Worm (Caenorhabditis elegans): ENCODE measurements around the gene cyp-33B1.

The cyp-33B1 gene

DNA sequence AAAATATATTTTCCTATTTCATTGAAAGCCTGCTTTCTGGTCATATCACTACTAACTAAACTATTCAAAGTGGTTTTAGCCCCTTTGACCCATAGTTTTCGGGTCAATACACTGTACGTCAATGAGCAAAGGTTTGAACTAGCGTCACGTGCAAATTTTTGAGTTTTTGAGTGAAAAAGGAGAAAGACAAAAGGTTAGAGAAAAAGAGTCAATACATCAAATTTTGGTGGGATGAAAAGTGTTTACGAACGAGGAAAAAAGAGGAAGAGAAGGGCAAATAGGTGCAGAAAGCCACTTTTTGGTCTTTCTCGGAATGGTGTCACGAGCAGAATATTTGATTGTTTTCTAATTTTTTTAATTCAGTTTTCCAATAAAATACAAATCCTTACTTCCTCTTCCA lies 34.7 kb downstream of the cyp-33B1 start:
- peak; percentile 13 to 17 for TF ChIP-seq mdl-1 (tag; optimal IDR thresholded peaks at IDR 0.05)
- no peak for TF ChIP-seq elt-1 (tag; optimal IDR thresholded peaks at IDR 0.05)
- no peak for TF ChIP-seq egl-27 (tag; optimal IDR thresholded peaks at IDR 0.05)
- peak; percentile 24 for TF ChIP-seq ama-1 (optimal IDR thresholded peaks at IDR 0.05)
- peak; percentile 60 for TF ChIP-seq sma-9 (GFP tag; optimal IDR thresholded peaks at IDR 0.05)
- TF ChIP-seq sma-9 (tag; optimal IDR thresholded peaks at IDR 0.05): no peak
- no peak for TF ChIP-seq nhr-6 (tag; optimal IDR thresholded peaks at IDR 0.05)
- peak; percentile 2 for TF ChIP-seq crh-2 (tag; optimal IDR thresholded peaks at IDR 0.05)
- no peak for TF ChIP-seq nhr-77 (tag; optimal IDR thresholded peaks at IDR 0.05)
- TF ChIP-seq mab-5 (tag; optimal IDR thresholded peaks at IDR 0.05): no peak
- peak; percentile 54 for TF ChIP-seq nhr-129 (tag; optimal IDR thresholded peaks at IDR 0.05)
- TF ChIP-seq lin-39 (tag; optimal IDR thresholded peaks at IDR 0.05): no peak
- no peak for TF ChIP-seq lin-13 (GFP tag; optimal IDR thresholded peaks at IDR 0.05)
- peak; percentile 15 for TF ChIP-seq unc-55 (GFP tag; optimal IDR thresholded peaks at IDR 0.05)
- no peak for TF ChIP-seq nhr-21 (tag; optimal IDR thresholded peaks at IDR 0.05)
- no peak for TF ChIP-seq unc-39 (tag; optimal IDR thresholded peaks at IDR 0.05)
- TF ChIP-seq F13H6.1 (tag; optimal IDR thresholded peaks at IDR 0.05): peak; percentile 38

DNA sequence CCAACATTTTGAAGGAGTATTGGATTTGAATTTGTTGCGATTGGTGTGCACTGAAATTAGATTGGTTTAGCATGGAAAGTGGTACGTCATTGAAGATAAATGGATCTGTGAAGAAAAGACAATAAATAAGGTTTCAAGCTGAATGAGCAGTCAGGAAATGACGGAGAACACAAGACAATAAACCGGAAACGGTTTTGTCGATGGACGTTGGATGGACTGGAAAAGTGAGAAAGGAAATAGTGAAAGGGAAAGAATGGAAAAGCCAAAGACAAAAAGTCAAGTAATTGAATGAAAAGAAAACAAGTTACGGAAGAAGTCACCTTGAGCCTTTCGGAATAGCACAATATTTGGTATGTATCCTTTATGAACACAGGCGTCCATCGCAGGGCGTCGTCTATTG lies 35.1 kb downstream of the cyp-33B1 start, which contains the start of gene T27E4.7:
Gene T27E4.7 (minus strand): TSS at position 50 of the 400 bp plus-strand sequence.
- TF ChIP-seq lsy-2 (tag; optimal IDR thresholded peaks at IDR 0.05): no peak
- no peak for TF ChIP-seq elt-1 (tag; optimal IDR thresholded peaks at IDR 0.05)
- no peak for TF ChIP-seq egl-27 (tag; optimal IDR thresholded peaks at IDR 0.05)
- TF ChIP-seq ceh-16 (tag; optimal IDR thresholded peaks at IDR 0.05): no peak

DNA sequence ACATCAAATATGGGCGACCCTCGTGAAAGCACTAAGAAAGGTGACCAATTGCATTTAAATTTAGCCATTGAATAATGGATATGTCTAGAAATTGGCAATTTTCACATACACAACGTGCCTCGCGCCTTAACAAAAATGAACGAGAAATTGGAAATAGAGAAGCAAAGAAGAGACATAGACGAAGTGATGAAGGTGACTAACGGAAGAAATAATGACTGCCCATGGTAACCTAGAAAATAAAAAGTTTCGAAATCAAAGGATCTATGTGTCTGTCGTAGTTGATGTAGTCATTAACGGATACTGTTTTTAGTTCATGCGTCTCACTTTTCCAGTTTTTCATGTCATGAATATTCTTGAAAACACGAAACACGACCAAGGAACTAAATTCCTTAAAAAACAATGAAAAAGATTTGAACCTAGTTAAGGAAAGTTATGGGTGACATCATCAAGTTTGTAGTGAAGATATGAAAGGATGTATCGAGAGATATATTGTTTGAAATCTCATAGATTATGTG lies 37.0 kb downstream of the cyp-33B1 start:
- TF ChIP-seq R02D3.7 (tag; optimal IDR thresholded peaks at IDR 0.05) (no peak), lin-11 (tag; optimal IDR thresholded peaks at IDR 0.05) (no peak), nhr-25 (tag; optimal IDR thresholded peaks at IDR 0.05) (peak; percentile 6)

DNA sequence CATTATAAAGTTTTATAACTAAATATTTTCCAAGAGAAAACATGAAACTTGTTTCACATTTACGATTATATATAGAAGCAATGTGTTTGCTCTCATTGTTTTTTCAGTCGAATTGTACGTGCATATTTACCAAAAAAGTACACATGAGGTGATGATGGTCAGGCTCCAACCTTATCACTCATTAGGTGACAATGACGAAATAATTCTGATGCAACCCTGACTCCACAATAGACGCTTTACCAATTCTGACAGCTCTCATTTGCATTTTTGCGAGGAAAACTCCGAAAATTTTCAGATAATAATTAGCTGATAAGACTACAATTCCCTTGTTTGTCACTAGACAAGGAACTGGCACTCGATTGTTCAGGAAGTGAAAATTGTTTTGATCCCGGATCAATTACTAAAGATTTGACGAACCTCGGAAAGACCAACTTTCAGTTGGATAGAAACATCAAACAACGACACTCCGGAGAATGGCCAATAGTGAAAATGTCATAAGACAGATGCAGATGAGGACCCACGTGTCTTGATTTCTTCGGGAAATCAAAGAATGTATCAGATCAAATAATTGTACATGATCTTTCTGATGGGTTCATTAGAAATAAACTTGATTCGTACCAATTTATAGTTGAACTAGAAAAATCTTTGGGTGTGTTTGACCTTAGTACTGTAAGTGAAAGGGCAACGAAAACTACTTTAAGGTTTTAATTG lies 37.8 kb downstream of the cyp-33B1 start:
- TF ChIP-seq nhr-129 (tag; optimal IDR thresholded peaks at IDR 0.05) (peak; percentile 64), nhr-77 (tag; optimal IDR thresholded peaks at IDR 0.05) (no peak), mab-5 (tag; optimal IDR thresholded peaks at IDR 0.05) (no peak), skn-1 (tag; optimal IDR thresholded peaks at IDR 0.05) (peak; percentile 42), peb-1 (tag; optimal IDR thresholded peaks at IDR 0.05) (no peak), nhr-21 (tag; optimal IDR thresholded peaks at IDR 0.05) (peak; percentile 5), ceh-16 (tag; optimal IDR thresholded peaks at IDR 0.05) (no peak), R02D3.7 (tag; optimal IDR thresholded peaks at IDR 0.05) (no peak), fos-1 (tag; optimal IDR thresholded peaks at IDR 0.05) (peak; percentile 83), lsy-2 (tag; optimal IDR thresholded peaks at IDR 0.05) (no peak), nhr-11 (tag; optimal IDR thresholded peaks at IDR 0.05) (no peak), egl-27 (tag; optimal IDR thresholded peaks at IDR 0.05) (peak; percentile 3), gmeb-1 (tag; optimal IDR thresholded peaks at IDR 0.05) (peak; percentile 18), elt-3 (tag; optimal IDR thresholded peaks at IDR 0.05) (no peak), alr-1 (tag; optimal IDR thresholded peaks at IDR 0.05) (no peak), unc-62 (GFP tag; optimal IDR thresholded peaks at IDR 0.05) (no peak), ama-1 (optimal IDR thresholded peaks at IDR 0.05) (no peak), unc-39 (tag; optimal IDR thresholded peaks at IDR 0.05) (no peak), nhr-237 (tag; optimal IDR thresholded peaks at IDR 0.05) (no peak), mdl-1 (tag; optimal IDR thresholded peaks at IDR 0.05) (peak in 1 of 2 experiments; percentile 10), ztf-1 (GFP tag; conservative IDR thresholded peaks at IDR 0.05) (no peak), crh-2 (tag; optimal IDR thresholded peaks at IDR 0.05) (peak; percentile 9), nhr-23 (tag; optimal IDR thresholded peaks at IDR 0.05) (no peak), aly-2 (tag; optimal IDR thresholded peaks at IDR 0.05) (no peak), unc-55 (GFP tag; optimal IDR thresholded peaks at IDR 0.05) (no peak), elt-1 (tag; optimal IDR thresholded peaks at IDR 0.05) (no peak), lin-39 (tag; optimal IDR thresholded peaks at IDR 0.05) (no peak), Y55F3AM.14 (GFP tag; optimal IDR thresholded peaks at IDR 0.05) (no peak), nhr-25 (tag; optimal IDR thresholded peaks at IDR 0.05) (peak; percentile 12), ztf-4 (tag; optimal IDR thresholded peaks at IDR 0.05) (no peak), snpc-4 (tag; optimal IDR thresholded peaks at IDR 0.05) (no peak), blmp-1 (tag; optimal IDR thresholded peaks at IDR 0.05; ENCODE audit: insufficient read depth) (peak; percentile 69), sma-9 (GFP tag; optimal IDR thresholded peaks at IDR 0.05) (peak; percentile 48), sma-9 (tag; optimal IDR thresholded peaks at IDR 0.05) (no peak), lin-13 (GFP tag; optimal IDR thresholded peaks at IDR 0.05) (no peak), mbf-1 (tag; optimal IDR thresholded peaks at IDR 0.05) (no peak), lin-11 (tag; optimal IDR thresholded peaks at IDR 0.05) (no peak), sem-4 (tag; optimal IDR thresholded peaks at IDR 0.05) (no peak), ceh-82 (tag; optimal IDR thresholded peaks at IDR 0.05) (no peak), nhr-10 (tag; optimal IDR thresholded peaks at IDR 0.05) (no peak), C34F6.9 (tag; optimal IDR thresholded peaks at IDR 0.05) (no peak), nhr-6 (tag; optimal IDR thresholded peaks at IDR 0.05) (no peak), nhr-12 (tag; optimal IDR thresholded peaks at IDR 0.05) (no peak)

Data from whole organism, L2 larva.